Fruit fly (Drosophila melanogaster) whole organism, embryonic: Measurements from ENCODE around the gene CG7387.

Source experiments
- CG13424 ChIP-seq: fragments of 200-800 bp; sonication (Bioruptor generic); optimal IDR thresholded peaks from 2 replicates; lab custom pipeline; 2019; ENCODE audit warnings: missing biosample characterization, mild to moderate bottlenecking, missing genetic modification characterization, moderate library complexity
- CG14050 ChIP-seq: fragments of 200-800 bp; sonication (Bioruptor generic); IDR thresholded peaks from 3 replicates; pipeline ENCODE4 v1.3.6; 2022; ENCODE audit warnings: missing biosample characterization, missing genetic modification characterization
- CG14441 ChIP-seq: fragments of 200-800 bp; sonication (Bioruptor generic); IDR thresholded peaks from 2 replicates; pipeline ENCODE4 v1.3.6; 2022; ENCODE audit warnings: missing biosample characterization, missing genetic modification characterization
- CG14667 ChIP-seq: fragments of 200-800 bp; sonication (Bioruptor generic); IDR thresholded peaks from 2 replicates; pipeline ENCODE4 v1.3.6; 2022; ENCODE audit warnings: missing biosample characterization, missing genetic modification characterization
- CG14710 ChIP-seq: fragments of 200-800 bp; sonication (Bioruptor generic); optimal IDR thresholded peaks from 3 replicates; lab custom pipeline; 2019; ENCODE audit warnings: missing biosample characterization, mild to moderate bottlenecking, missing genetic modification characterization, moderate library complexity
- CG14860 ChIP-seq: fragments of 200-800 bp; sonication (Bioruptor generic); IDR thresholded peaks from 3 replicates; pipeline ENCODE4 v1.3.6; 2022; ENCODE audit warnings: missing biosample characterization, missing genetic modification characterization; ENCODE audit not compliant: partially characterized antibody
- CG14965 ChIP-seq: fragments of 200-800 bp; sonication (Bioruptor generic); optimal IDR thresholded peaks from 2 replicates; lab custom pipeline; 2016; ENCODE audit warnings: missing biosample characterization, missing genetic modification characterization, borderline replicate concordance
- CG1603 ChIP-seq: fragments of 200-800 bp; sonication (Bioruptor generic); optimal IDR thresholded peaks from 2 replicates; lab custom pipeline; 2019; ENCODE audit warnings: missing biosample characterization, mild to moderate bottlenecking, missing genetic modification characterization, moderate library complexity
- CG17186 ChIP-seq: fragments of 200-800 bp; sonication (Bioruptor generic); optimal IDR thresholded peaks from 3 replicates; lab custom pipeline; 2017; ENCODE audit warnings: missing biosample characterization, missing genetic modification reagents, missing genetic modification characterization
- CG17802 ChIP-seq: fragments of 200-800 bp; sonication (Bioruptor generic); optimal IDR thresholded peaks from 2 replicates; lab custom pipeline; 2018; ENCODE audit warnings: missing biosample characterization, mild to moderate bottlenecking, missing genetic modification characterization, moderate library complexity
- CG18011 ChIP-seq: fragments of 200-800 bp; sonication (Bioruptor generic); optimal IDR thresholded peaks from 2 replicates; lab custom pipeline; 2017; ENCODE audit warnings: missing biosample characterization, missing genetic modification characterization, mild to moderate bottlenecking, moderate library complexity, missing genotype
- CG1832 ChIP-seq: fragments of 200-800 bp; sonication (Bioruptor generic); optimal IDR thresholded peaks from 2 replicates; lab custom pipeline; 2017; ENCODE audit warnings: missing biosample characterization, mild to moderate bottlenecking, missing genetic modification characterization, inconsistent platforms
- CG31388 ChIP-seq: fragments of 200-800 bp; sonication (Bioruptor generic); optimal IDR thresholded peaks from 2 replicates; lab custom pipeline; 2016; ENCODE audit warnings: missing biosample characterization, missing genetic modification characterization
- CG33213 ChIP-seq: fragments of 200-800 bp; sonication (Bioruptor generic); optimal IDR thresholded peaks from 3 replicates; lab custom pipeline; 2016; ENCODE audit warnings: missing biosample characterization, missing genetic modification characterization
- CG34224 ChIP-seq: fragments of 200-800 bp; sonication (Bioruptor generic); IDR thresholded peaks from 3 replicates; pipeline ENCODE4 v1.3.6; 2022; ENCODE audit warnings: missing biosample characterization, missing genetic modification characterization; ENCODE audit not compliant: partially characterized antibody
- CG34422 ChIP-seq: fragments of 200-800 bp; sonication (Bioruptor generic); IDR thresholded peaks from 3 replicates; pipeline ENCODE4 v1.3.6; 2022; ENCODE audit warnings: missing biosample characterization, missing genetic modification characterization
- CG43689 ChIP-seq: fragments of 200-800 bp; sonication (Bioruptor generic); IDR thresholded peaks from 2 replicates; pipeline ENCODE4 v1.3.6; 2022; ENCODE audit warnings: missing biosample characterization, missing genetic modification characterization
- CG4617 ChIP-seq: fragments of 200-800 bp; sonication (Bioruptor generic); optimal IDR thresholded peaks from 3 replicates; lab custom pipeline; 2016; ENCODE audit warnings: missing biosample characterization, missing genetic modification characterization, borderline replicate concordance
- CG4820 ChIP-seq: fragments of 200-800 bp; sonication (Bioruptor generic); optimal IDR thresholded peaks from 3 replicates; lab custom pipeline; 2016; ENCODE audit warnings: missing biosample characterization, missing genetic modification characterization
- CG5953 ChIP-seq: fragments of 200-800 bp; sonication (Bioruptor generic); IDR thresholded peaks from 2 replicates; pipeline ENCODE4 v1.3.6; 2022; ENCODE audit warnings: missing biosample characterization, missing genetic modification characterization
- CG6765 ChIP-seq: fragments of 200-800 bp; sonication (Bioruptor generic); optimal IDR thresholded peaks from 3 replicates; lab custom pipeline; 2017; ENCODE audit warnings: missing biosample characterization, mild to moderate bottlenecking, missing genetic modification characterization
- CG9727 ChIP-seq: fragments of 200-800 bp; sonication (Bioruptor generic); optimal IDR thresholded peaks from 3 replicates; lab custom pipeline; 2017; ENCODE audit warnings: missing biosample characterization, mild to moderate bottlenecking, missing genetic modification characterization
- Doc2 ChIP-seq: fragments of 200-800 bp; sonication (Bioruptor generic); IDR thresholded peaks from 2 replicates; pipeline ENCODE4 v1.3.6; 2022; ENCODE audit warnings: missing biosample characterization, missing genetic modification characterization
- Dp ChIP-seq: fragments of 200-800 bp; sonication (Bioruptor generic); optimal IDR thresholded peaks from 2 replicates; lab custom pipeline; 2018; ENCODE audit warnings: missing biosample characterization, mild to moderate bottlenecking, missing genetic modification characterization, moderate library complexity
- Drgx ChIP-seq: fragments of 200-800 bp; sonication (Bioruptor generic); IDR thresholded peaks from 2 replicates; pipeline ENCODE4 v1.3.6; 2022; ENCODE audit warnings: missing biosample characterization, missing genetic modification characterization
- Elba2 ChIP-seq: fragments of 200-800 bp; sonication (Bioruptor generic); optimal IDR thresholded peaks from 3 replicates; lab custom pipeline; 2016; ENCODE audit warnings: missing biosample characterization, missing genetic modification characterization
- Fer2 ChIP-seq: fragments of 200-800 bp; sonication (Bioruptor generic); optimal IDR thresholded peaks from 2 replicates; lab custom pipeline; 2018; ENCODE audit warnings: missing biosample characterization, mild to moderate bottlenecking, missing genetic modification characterization, moderate library complexity
- HHEX ChIP-seq: fragments of 200-800 bp; sonication (Bioruptor generic); optimal IDR thresholded peaks from 3 replicates; lab custom pipeline; 2017; ENCODE audit warnings: missing biosample characterization, mild to moderate bottlenecking, missing genetic modification characterization, missing genetic modification reagents
- Hmr ChIP-seq: fragments of 200-800 bp; sonication (Bioruptor generic); optimal IDR thresholded peaks from 3 replicates; lab custom pipeline; 2017; ENCODE audit warnings: mild to moderate bottlenecking, missing biosample characterization, missing genetic modification reagents, missing genetic modification characterization
- Mad ChIP-seq: fragments of 200-800 bp; sonication (Bioruptor generic); optimal IDR thresholded peaks from 2 replicates; lab custom pipeline; 2016; ENCODE audit warnings: missing biosample characterization, missing genetic modification characterization
- Nf-YC ChIP-seq: fragments of 200-800 bp; optimal IDR thresholded peaks from 3 replicates; lab custom pipeline; 2019; ENCODE audit warnings: missing biosample characterization, mild to moderate bottlenecking, missing genetic modification characterization, moderate library complexity
- Usf ChIP-seq: fragments of 200-800 bp; sonication (Bioruptor generic); optimal IDR thresholded peaks from 2 replicates; lab custom pipeline; 2017; ENCODE audit warnings: missing genotype, missing biosample characterization, missing genetic modification characterization
- caup ChIP-seq: fragments of 200-800 bp; sonication (Bioruptor generic); optimal IDR thresholded peaks from 3 replicates; lab custom pipeline; 2017; ENCODE audit warnings: missing biosample characterization, mild to moderate bottlenecking, missing genetic modification characterization, moderate library complexity; ENCODE audit not compliant: severe bottlenecking
- crol ChIP-seq: fragments of 200-800 bp; sonication (Bioruptor generic); IDR thresholded peaks from 2 replicates; pipeline ENCODE4 v1.3.6; 2022; ENCODE audit warnings: missing biosample characterization, missing genetic modification characterization
- dati ChIP-seq: fragments of 200-800 bp; sonication (Bioruptor generic); IDR thresholded peaks from 2 replicates; pipeline ENCODE4 v1.3.6; 2022; ENCODE audit warnings: missing biosample characterization, missing genetic modification characterization
- fd96Cb ChIP-seq: fragments of 200-800 bp; sonication (Bioruptor generic); optimal IDR thresholded peaks from 2 replicates; lab custom pipeline; 2018; ENCODE audit warnings: missing biosample characterization, mild to moderate bottlenecking, missing genetic modification characterization, moderate library complexity
- ftz-f1 ChIP-seq: fragments of 200-800 bp; sonication (Bioruptor generic); optimal IDR thresholded peaks from 2 replicates; lab custom pipeline; 2016; ENCODE audit warnings: missing biosample characterization, missing genetic modification characterization
- grau ChIP-seq: fragments of 200-800 bp; optimal IDR thresholded peaks from 3 replicates; lab custom pipeline; 2019; ENCODE audit warnings: missing biosample characterization, mild to moderate bottlenecking, missing genetic modification characterization, moderate library complexity
- hb ChIP-seq: fragments of 200-800 bp; sonication (Bioruptor generic); IDR thresholded peaks from 3 replicates; pipeline ENCODE4 v1.3.6; 2022; ENCODE audit warnings: missing biosample characterization, missing genetic modification characterization; ENCODE audit not compliant: partially characterized antibody
- lola ChIP-seq, 3 experiments: fragments of >200 bp in 2 of 3; fragments of 200-800 bp in 1 of 3; sonication (Bioruptor generic) in 1 of 3; optimal IDR thresholded peaks; 2 replicates each; lab custom pipeline; 2017 to 2019; ENCODE audit warnings: missing biosample characterization in 3 of 3, missing genetic modification characterization in 3 of 3, mild to moderate bottlenecking in 1 of 3, moderate library complexity in 1 of 3
- oc ChIP-seq: fragments of 200-800 bp; sonication (Bioruptor generic); optimal IDR thresholded peaks from 2 replicates; lab custom pipeline; 2018; ENCODE audit warnings: missing biosample characterization, mild to moderate bottlenecking, missing genetic modification characterization, moderate library complexity
- pan ChIP-seq, 4 experiments: fragments of >200 bp in 3 of 4; fragments of 200-800 bp in 1 of 4; sonication (Bioruptor generic) in 1 of 4; optimal IDR thresholded peaks in 3 of 4; IDR thresholded peaks in 1 of 4; 2 replicates each; pipeline versions ENCODE4 v1.3.6 to Lab custom; 2017 to 2022; ENCODE audit warnings: missing biosample characterization in 2 of 4, missing genetic modification characterization in 2 of 4, mixed read lengths in 1 of 4
- repo ChIP-seq: fragments of 200-800 bp; sonication (Bioruptor generic); optimal IDR thresholded peaks from 2 replicates; lab custom pipeline; 2016; ENCODE audit warnings: missing biosample characterization, missing genetic modification characterization
- tgo ChIP-seq: fragments of 200-800 bp; sonication (Bioruptor generic); IDR thresholded peaks from 3 replicates; pipeline ENCODE4 v1.3.6; 2022; ENCODE audit warnings: missing biosample characterization, missing genetic modification characterization
- vvl ChIP-seq: fragments of 200-800 bp; sonication (Bioruptor generic); IDR thresholded peaks from 2 replicates; pipeline ENCODE4 v1.3.6; 2022; ENCODE audit warnings: missing biosample characterization, missing genetic modification characterization
- wek ChIP-seq: fragments of 200-800 bp; sonication (Bioruptor generic); optimal IDR thresholded peaks from 3 replicates; lab custom pipeline; 2018; ENCODE audit warnings: missing biosample characterization, mild to moderate bottlenecking, missing genetic modification characterization, moderate library complexity

The CG7387 gene

dm6 chr3L:8185263-8186227, 7.4 kb downstream of the CG7387 start (continued):
- TF ChIP-seq grau (tag; lab: Kevin White, UChicago) (peak; percentile 36), CG14710 (tag; lab: Kevin White, UChicago) (no peak), vvl (GFP tag; lab: Robert Waterston, UW) (0 out of 2 replicates have a peak, but pooled peaks have one; percentile 44), CG5953 (GFP tag; lab: Robert Waterston, UW) (0 out of 2 replicates have a peak, but pooled peaks have one; percentile 44), CG14441 (GFP tag; lab: Robert Waterston, UW) (peak; percentile 60), CG1832 (no peak), fd96Cb (tag; lab: Kevin White, UChicago) (peak; percentile 7), CG4820 (GFP tag; lab: Kevin White, UChicago) (peak; percentile 33), CG1603 (tag; lab: Kevin White, UChicago) (peak; percentile 70), tgo (GFP tag; lab: Robert Waterston, UW) (peak; percentile 51), CG14860 (GFP tag; lab: Robert Waterston, UW) (no peak), hb (no peak), CG14965 (GFP tag; lab: Kevin White, UChicago) (no peak), Elba2 (GFP tag; lab: Kevin White, UChicago) (peak; percentile 67), oc (tag; lab: Kevin White, UChicago) (peak; percentile 20), Mad (GFP tag; lab: Kevin White, UChicago) (peak; percentile 41), lola (GFP tag; optimal IDR thresholded peaks at IDR 0.05; lab: Kevin White, UChicago) (no peak), wek (GFP tag; lab: Kevin White, UChicago) (no peak), CG43689 (no peak), CG17802 (tag; lab: Kevin White, UChicago) (no peak), CG17186 (GFP tag; lab: Kevin White, UChicago) (no peak), Drgx (GFP tag; lab: Robert Waterston, UW) (no peak), caup (GFP tag; lab: Kevin White, UChicago) (peak; percentile 57), CG6765 (GFP tag; lab: Kevin White, UChicago) (peak; percentile 4), CG14667 (GFP tag; lab: Robert Waterston, UW) (peak; percentile 42; the same call in 1 of the 2 replicates), dati (GFP tag; lab: Robert Waterston, UW) (no peak), CG18011 (peak; percentile 26), CG14050 (GFP tag; lab: Robert Waterston, UW) (0 out of 3 replicates have a peak, but pooled peaks have one; percentile 16), HHEX (GFP tag; lab: Kevin White, UChicago) (peak; percentile 20), Usf (GFP tag; lab: Kevin White, UChicago) (no peak), ftz-f1 (GFP tag; lab: Kevin White, UChicago) (peak; percentile 64), CG4617 (GFP tag; lab: Kevin White, UChicago) (no peak), Nf-YC (tag; lab: Kevin White, UChicago) (peak; percentile 70), CG31388 (GFP tag; lab: Kevin White, UChicago) (no peak), CG9727 (GFP tag; lab: Kevin White, UChicago) (peak; percentile 27), CG13424 (tag; lab: Kevin White, UChicago) (peak; percentile 30), repo (no peak), Doc2 (GFP tag; lab: Robert Waterston, UW) (0 out of 2 replicates have a peak, but pooled peaks have one; percentile 32), Hmr (GFP tag; lab: Kevin White, UChicago) (peak; percentile 41), CG34422 (peak; percentile 54; the same call in 2 of the 3 replicates), pan (optimal IDR thresholded peaks at IDR 0.05; lab: Kevin White, UChicago) (no peak), pan (GFP tag; optimal IDR thresholded peaks at IDR 0.05 in 1 of 2, IDR thresholded peaks at IDR 0.05 in 1 of 2) (peak in 1 of 2 experiments; percentile 46), CG34224 (0 out of 3 replicates have a peak, but pooled peaks have one; percentile 15), crol (GFP tag; lab: Robert Waterston, UW) (peak; percentile 39; the same call in 1 of the 2 replicates), CG33213 (GFP tag; lab: Kevin White, UChicago) (no peak), Fer2 (tag; lab: Kevin White, UChicago) (peak; percentile 18), Dp (GFP tag; lab: Kevin White, UChicago) (no peak)
